Fruit fly (Drosophila melanogaster) whole organism, prepupa: Measurements from ENCODE around the gene CG46511.
"Not testable (repeated sequence)": the region's sequence is repeated elsewhere in the genome, so short reads cannot be mapped to it uniquely, and the experiment has no call there.

Experiments used
- CG11294 ChIP-seq: fragments of 200-800 bp; sonication (Bioruptor generic); IDR thresholded peaks from 2 replicates; pipeline ENCODE4 v1.3.6; 2022; ENCODE audit warnings: missing biosample characterization, missing genetic modification characterization
- CG11762 ChIP-seq: fragments of 200-800 bp; sonication (Bioruptor generic); optimal IDR thresholded peaks from 3 replicates; lab custom pipeline; 2016; ENCODE audit warnings: missing biosample characterization, missing genetic modification characterization; ENCODE audit not compliant: insufficient read depth
- CG16779 ChIP-seq: fragments of 200-800 bp; sonication (Bioruptor generic); optimal IDR thresholded peaks from 3 replicates; lab custom pipeline; 2017; ENCODE audit warnings: missing biosample characterization, mild to moderate bottlenecking, missing genetic modification characterization
- CG34406 ChIP-seq: fragments of 200-800 bp; sonication (Bioruptor generic); optimal IDR thresholded peaks from 3 replicates; lab custom pipeline; 2016; ENCODE audit warnings: missing biosample characterization, missing genetic modification characterization
- CG6792 ChIP-seq: fragments of 200-800 bp; sonication (Bioruptor generic); optimal IDR thresholded peaks from 3 replicates; lab custom pipeline; 2016; ENCODE audit warnings: missing biosample characterization, missing genetic modification characterization
- CG6808 ChIP-seq: fragments of 200-800 bp; sonication (Bioruptor generic); optimal IDR thresholded peaks from 3 replicates; lab custom pipeline; 2017; ENCODE audit warnings: missing biosample characterization, missing genetic modification characterization, mild to moderate bottlenecking, moderate library complexity, missing genetic modification reagents
- CG8632 ChIP-seq: fragments of 200-800 bp; sonication (Bioruptor generic); optimal IDR thresholded peaks from 3 replicates; lab custom pipeline; 2016; ENCODE audit warnings: missing biosample characterization, missing genetic modification characterization
- Ets96B ChIP-seq: fragments of 200-800 bp; optimal IDR thresholded peaks from 2 replicates; lab custom pipeline; 2019; ENCODE audit warnings: missing biosample characterization, mild to moderate bottlenecking, missing genetic modification characterization, moderate library complexity
- Gug ChIP-seq: fragments of 200-800 bp; sonication (Bioruptor generic); IDR thresholded peaks from 2 replicates; pipeline ENCODE4 v1.3.6; 2022; ENCODE audit warnings: missing biosample characterization, missing genetic modification characterization
- Lpt ChIP-seq: fragments of 200-800 bp; sonication (Bioruptor generic); optimal IDR thresholded peaks from 3 replicates; lab custom pipeline; 2016; ENCODE audit warnings: missing biosample characterization, missing genetic modification characterization
- Smox ChIP-seq: fragments of 200-800 bp; sonication (Bioruptor generic); optimal IDR thresholded peaks from 3 replicates; lab custom pipeline; 2016; ENCODE audit warnings: missing biosample characterization, missing genetic modification characterization
- Sox102F ChIP-seq: fragments of 200-800 bp; sonication (Bioruptor generic); optimal IDR thresholded peaks from 2 replicates; lab custom pipeline; 2016; ENCODE audit warnings: missing biosample characterization, mild to moderate bottlenecking, missing genetic modification characterization
- Sox15 ChIP-seq: fragments of 200-800 bp; sonication (Bioruptor generic); optimal IDR thresholded peaks from 3 replicates; lab custom pipeline; 2016; ENCODE audit warnings: missing biosample characterization, missing genetic modification characterization
- dac ChIP-seq: fragments of 200-800 bp; sonication (Bioruptor generic); optimal IDR thresholded peaks from 2 replicates; lab custom pipeline; 2017; ENCODE audit warnings: missing biosample characterization, mild to moderate bottlenecking, missing genetic modification characterization
- esn ChIP-seq: fragments of 200-800 bp; sonication (Bioruptor generic); optimal IDR thresholded peaks from 2 replicates; lab custom pipeline; 2016; ENCODE audit warnings: missing biosample characterization, mild to moderate bottlenecking, missing genetic modification characterization, moderate library complexity
- fkh ChIP-seq: fragments of 200-800 bp; sonication (Bioruptor generic); optimal IDR thresholded peaks from 3 replicates; lab custom pipeline; 2017; ENCODE audit warnings: missing biosample characterization, mild to moderate bottlenecking, missing genetic modification characterization, moderate library complexity
- lz ChIP-seq: fragments of 200-800 bp; sonication (Bioruptor generic); optimal IDR thresholded peaks from 3 replicates; lab custom pipeline; 2016; ENCODE audit warnings: missing biosample characterization, missing genetic modification characterization
- pdm3 ChIP-seq: fragments of 200-800 bp; sonication (Bioruptor generic); optimal IDR thresholded peaks from 3 replicates; lab custom pipeline; 2016; ENCODE audit warnings: missing biosample characterization, missing genetic modification characterization
- spab ChIP-seq: fragments of 200-800 bp; sonication (Bioruptor generic); optimal IDR thresholded peaks from 2 replicates; lab custom pipeline; 2017; ENCODE audit warnings: missing biosample characterization, mild to moderate bottlenecking, missing genetic modification characterization, missing genetic modification reagents
- svp ChIP-seq: fragments of 200-800 bp; sonication (Bioruptor generic); peaks from one replicate; lab custom pipeline; 2016; ENCODE audit warnings: missing biosample characterization, missing genetic modification characterization
- topi ChIP-seq: fragments of 200-800 bp; sonication (Bioruptor generic); optimal IDR thresholded peaks from 3 replicates; lab custom pipeline; 2016; ENCODE audit warnings: missing biosample characterization, missing genetic modification characterization

Gene CG46511

dm6 chrX:22187070-22187469, 4.8 kb downstream of the CG46511 start, which contains the start of gene CG46512:
TSS of gene CG46512 (plus strand) at chrX:22187370.
- not testable (repeated sequence) for TF ChIP-seq topi (GFP tag; lab: Kevin White, UChicago); Sox15 (GFP tag; lab: Kevin White, UChicago); Smox

- TF ChIP-seq Ets96B; CG34406 (GFP tag; lab: Kevin White, UChicago); CG16779 (tag; lab: Kevin White, UChicago): not testable (repeated sequence)
- TF ChIP-seq, all 60 proteins: peak for 0; not testable (repeated sequence) for 60
These were observed 9.7 kb downstream of the CG46511 start, which contains the start of gene CG46513 for dm6 chrX:22191973-22192372. TSS of gene CG46513 (plus strand) at chrX:22192273.

- not testable (repeated sequence) for TF ChIP-seq Gug (GFP tag; lab: Robert Waterston, UW); esn (GFP tag; lab: Kevin White, UChicago); CG11762 (GFP tag; lab: Kevin White, UChicago)
- TF ChIP-seq, all 60 proteins: peak for 0; not testable (repeated sequence) for 60
These were observed 14.6 kb downstream of the CG46511 start, which contains the start of gene CG46514 for dm6 chrX:22196874-22197273. TSS of gene CG46514 (plus strand) at chrX:22197174.

dm6 chrX:22201883-22202282, 19.6 kb downstream of the CG46511 start, which contains the start of gene CG46515:
TSS of gene CG46515 (plus strand) at chrX:22202183.
- TF ChIP-seq CG6808 (GFP tag; lab: Kevin White, UChicago); CG6792 (GFP tag; lab: Kevin White, UChicago); spab: not testable (repeated sequence)

dm6 chrX:22212028-22212427, 29.7 kb downstream of the CG46511 start, which contains the start of gene CG46516:
TSS of gene CG46516 (plus strand) at chrX:22212328.
- TF ChIP-seq pdm3, lz, Lpt (GFP tag; lab: Kevin White, UChicago): not testable (repeated sequence)

dm6 chrX:22217079-22217478, 34.8 kb downstream of the CG46511 start, which contains the start of gene CG46517:
TSS of gene CG46517 (plus strand) at chrX:22217379.
- not testable (repeated sequence) for TF ChIP-seq fkh (GFP tag; lab: Kevin White, UChicago); Ets96B; dac (GFP tag; lab: Kevin White, UChicago)
- TF ChIP-seq, all 60 proteins: peak for 0; not testable (repeated sequence) for 60

dm6 chrX:22226273-22226672, 44.0 kb downstream of the CG46511 start, which contains the start of gene CG46518:
TSS of gene CG46518 (plus strand) at chrX:22226573.
- TF ChIP-seq CG8632; Gug (GFP tag; lab: Robert Waterston, UW); CG6792 (GFP tag; lab: Kevin White, UChicago): not testable (repeated sequence)
- TF ChIP-seq, all 60 proteins: peak for 0; not testable (repeated sequence) for 60

- TF ChIP-seq svp (GFP tag; lab: Kevin White, UChicago); Sox102F; CG11294 (GFP tag; lab: Robert Waterston, UW): not testable (repeated sequence)
These were observed 49.0 kb downstream of the CG46511 start, which contains the start of gene CG46519 for dm6 chrX:22231270-22231669. TSS of gene CG46519 (plus strand) at chrX:22231570.
